Fruit fly (Drosophila melanogaster): ENCODE data around the gene CG5078.

The CG5078 gene

DNA sequence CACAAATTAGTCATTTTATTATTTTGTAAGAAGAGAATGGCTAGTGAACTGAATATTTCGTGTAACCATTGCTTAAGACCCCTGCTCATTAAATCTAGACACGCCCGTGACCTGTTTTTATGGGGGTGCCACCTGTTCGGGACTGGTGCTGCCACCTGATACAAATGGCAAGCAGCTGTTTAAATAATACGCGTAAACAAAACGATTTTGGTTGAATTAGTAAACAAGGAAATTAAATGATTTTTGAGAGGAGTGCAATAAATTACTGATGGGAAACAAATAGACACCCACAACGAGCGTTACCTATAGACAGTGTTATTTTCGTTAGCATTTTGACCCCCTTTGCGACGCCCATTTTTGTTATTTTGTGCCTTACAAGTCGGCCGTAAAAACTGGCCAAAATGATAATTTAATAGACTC is 31.0 kb upstream of the CG5078 start (continued):
- TF ChIP-seq bigmax (GFP tag; optimal IDR thresholded peaks at IDR 0.05), result no peak
- peak; percentile 83 for TF ChIP-seq Mad (GFP tag; optimal IDR thresholded peaks at IDR 0.05)
- peak in 1 of 3 experiments; percentile 69 for TF ChIP-seq lola (GFP tag; optimal IDR thresholded peaks at IDR 0.05)
- no peak for TF ChIP-seq Nf-YA (GFP tag; IDR thresholded peaks at IDR 0.05)
- peak; percentile 62 for TF ChIP-seq CG8281 (tag; optimal IDR thresholded peaks at IDR 0.05)
- TF ChIP-seq NK7.1 (GFP tag; optimal IDR thresholded peaks at IDR 0.05), result peak; percentile 66
- TF ChIP-seq CG8359 (GFP tag; optimal IDR thresholded peaks at IDR 0.05; ENCODE audit: borderline replicate concordance), result no peak
- TF ChIP-seq dm (GFP tag; optimal IDR thresholded peaks at IDR 0.05), result peak; percentile 73
- peak; percentile 35 for TF ChIP-seq Sin3A (optimal IDR thresholded peaks at IDR 0.05)
- peak; percentile 84 for TF ChIP-seq Hsf (GFP tag; optimal IDR thresholded peaks at IDR 0.05)
- peak; percentile 65 for TF ChIP-seq corto (GFP tag; optimal IDR thresholded peaks at IDR 0.05)
- peak; percentile 83 for TF ChIP-seq tap (tag; optimal IDR thresholded peaks at IDR 0.05)
- no peak for TF ChIP-seq ato (GFP tag; IDR thresholded peaks at IDR 0.05; ENCODE audit: partially characterized antibody)
- TF ChIP-seq CG4328 (GFP tag; optimal IDR thresholded peaks at IDR 0.05), result peak; percentile 78
- peak; percentile 86 for TF ChIP-seq CG18476 (GFP tag; optimal IDR thresholded peaks at IDR 0.05)
- peak; percentile 69 for TF ChIP-seq wek (GFP tag; optimal IDR thresholded peaks at IDR 0.05)
- TF ChIP-seq Atf6 (GFP tag; IDR thresholded peaks at IDR 0.05), result no peak
- peak; percentile 48 for TF ChIP-seq Jarid2 (GFP tag; optimal IDR thresholded peaks at IDR 0.05)
- TF ChIP-seq Sry-β (GFP tag; optimal IDR thresholded peaks at IDR 0.05), result no peak
- peak; percentile 68 for TF ChIP-seq ewg (GFP tag; optimal IDR thresholded peaks at IDR 0.05)
- peak; percentile 91 for TF ChIP-seq CG13894 (tag; optimal IDR thresholded peaks at IDR 0.05)
- peak; percentile 76 for TF ChIP-seq tx (GFP tag; optimal IDR thresholded peaks at IDR 0.05)
- TF ChIP-seq cad (GFP tag; optimal IDR thresholded peaks at IDR 0.05), result no peak
- peak; percentile 71 for TF ChIP-seq org-1 (GFP tag; optimal IDR thresholded peaks at IDR 0.05)
- peak; percentile 64 for TF ChIP-seq CG2116 (GFP tag; optimal IDR thresholded peaks at IDR 0.05)
- TF ChIP-seq CG9932 (GFP tag; IDR thresholded peaks at IDR 0.05), result no peak
- TF ChIP-seq CG17568 (GFP tag; optimal IDR thresholded peaks at IDR 0.05), result peak; percentile 70
- TF ChIP-seq MESR4 (GFP tag; optimal IDR thresholded peaks at IDR 0.05), result peak; percentile 37
- TF ChIP-seq CG13624 (GFP tag; optimal IDR thresholded peaks at IDR 0.05), result peak; percentile 90
- TF ChIP-seq wdn (GFP tag; IDR thresholded peaks at IDR 0.05), result no peak
- no peak for TF ChIP-seq CG11560 (tag; IDR thresholded peaks at IDR 0.05)
- no peak for TF ChIP-seq Lpt (GFP tag; optimal IDR thresholded peaks at IDR 0.05)
- TF ChIP-seq crc (GFP tag; optimal IDR thresholded peaks at IDR 0.05), result peak; percentile 76
- peak; percentile 71 for TF ChIP-seq twi (tag; optimal IDR thresholded peaks at IDR 0.05)
- peak; percentile 85 for TF ChIP-seq CG1647 (GFP tag; optimal IDR thresholded peaks at IDR 0.05)
- TF ChIP-seq CG12391 (tag; optimal IDR thresholded peaks at IDR 0.05), result peak; percentile 89
- no peak for TF ChIP-seq sim (GFP tag; IDR thresholded peaks at IDR 0.05)
- TF ChIP-seq CG13775 (GFP tag; optimal IDR thresholded peaks at IDR 0.05), result peak; percentile 82
- TF ChIP-seq CG14710 (tag; optimal IDR thresholded peaks at IDR 0.05), result peak; percentile 80
- no peak for TF ChIP-seq CG14860 (GFP tag; IDR thresholded peaks at IDR 0.05; ENCODE audit: partially characterized antibody)
- peak; percentile 92 for TF ChIP-seq Hmr (GFP tag; optimal IDR thresholded peaks at IDR 0.05)
- TF ChIP-seq CG15073 (GFP tag; optimal IDR thresholded peaks at IDR 0.05), result peak; percentile 37
- peak; percentile 84 for TF ChIP-seq Camta (GFP tag; optimal IDR thresholded peaks at IDR 0.05)
- TF ChIP-seq vnd (GFP tag; IDR thresholded peaks at IDR 0.05; ENCODE audit: partially characterized antibody), result no peak
- TF ChIP-seq maf-S (GFP tag; optimal IDR thresholded peaks at IDR 0.05), result peak; percentile 78
- no peak for TF ChIP-seq Dbx (GFP tag; IDR thresholded peaks at IDR 0.05)
- TF ChIP-seq NfI (GFP tag; optimal IDR thresholded peaks at IDR 0.05), result peak; percentile 90
- peak; percentile 83 for TF ChIP-seq Six4 (GFP tag; optimal IDR thresholded peaks at IDR 0.05)
- TF ChIP-seq CG7271 (tag; optimal IDR thresholded peaks at IDR 0.05), result peak; percentile 41
- no peak for TF ChIP-seq ro (GFP tag; IDR thresholded peaks at IDR 0.05)
- TF ChIP-seq CG17361 (GFP tag; IDR thresholded peaks at IDR 0.05), result no peak
